Fruit fly (Drosophila melanogaster) whole organism, wandering third instar larva: ENCODE data around the gene TfIIFbeta.
A peak's percentile ranks its signal among the peaks of the same experiment; 100 is the strongest.

Experiments
- Abd-B ChIP-seq: fragments of >200 bp; optimal IDR thresholded peaks from 2 replicates; lab custom pipeline; 2017; ENCODE audit warnings: missing biosample characterization, missing genetic modification characterization
- CG32264 ChIP-seq: fragments of 200-800 bp; sonication (Bioruptor generic); optimal IDR thresholded peaks from 2 replicates; lab custom pipeline; 2016; ENCODE audit warnings: missing biosample characterization, missing genetic modification characterization
- CG9705 ChIP-seq: fragments of 200-800 bp; sonication (Bioruptor generic); optimal IDR thresholded peaks from 2 replicates; lab custom pipeline; 2018; ENCODE audit warnings: missing biosample characterization, mild to moderate bottlenecking, missing genetic modification characterization
- CrebA ChIP-seq: fragments of 200-800 bp; sonication (Bioruptor generic); optimal IDR thresholded peaks from 2 replicates; lab custom pipeline; 2016; ENCODE audit warnings: missing biosample characterization, mild to moderate bottlenecking, missing genetic modification characterization, borderline replicate concordance
- Dfd ChIP-seq: fragments of >200 bp; optimal IDR thresholded peaks from 2 replicates; lab custom pipeline; 2017; ENCODE audit warnings: missing biosample characterization, missing genetic modification characterization
- Dif ChIP-seq: fragments of 200-275, 200-300 bp; sonication (Bioruptor generic); optimal IDR thresholded peaks from 2 replicates; lab custom pipeline; 2018; ENCODE audit warnings: missing biosample characterization, missing genetic modification characterization; ENCODE audit not compliant: partially characterized antibody
- GATAd ChIP-seq: sonication (Bioruptor generic); optimal IDR thresholded peaks from 2 replicates; lab custom pipeline; 2016; ENCODE audit warnings: missing biosample characterization, missing genetic modification characterization
- HLH106 ChIP-seq: fragments of 200-800 bp; optimal IDR thresholded peaks from 3 replicates; lab custom pipeline; 2019; ENCODE audit warnings: missing biosample characterization, mild to moderate bottlenecking, missing genetic modification characterization, moderate library complexity
- Hnf4 ChIP-seq: fragments of 200-800 bp; sonication (Bioruptor generic); optimal IDR thresholded peaks from 2 replicates; lab custom pipeline; 2016; ENCODE audit warnings: missing biosample characterization, mild to moderate bottlenecking, missing genetic modification characterization
- Hr78 ChIP-seq: fragments of >200 bp; optimal IDR thresholded peaks from 2 replicates; lab custom pipeline; 2017; ENCODE audit warnings: missing biosample characterization, missing genetic modification characterization
- Hr83 ChIP-seq: fragments of 200-300 bp; sonication (Bioruptor generic); optimal IDR thresholded peaks from 2 replicates; lab custom pipeline; 2016; ENCODE audit warnings: missing biosample characterization, mild to moderate bottlenecking, missing genetic modification characterization, moderate library complexity; ENCODE audit not compliant: poor library complexity, severe bottlenecking
- Mio ChIP-seq: sonication (Bioruptor generic); optimal IDR thresholded peaks from 2 replicates; lab custom pipeline; 2016; ENCODE audit warnings: missing biosample characterization, missing genetic modification characterization
- Myc ChIP-seq: fragments of >200 bp; optimal IDR thresholded peaks from 2 replicates; lab custom pipeline; 2017
- N ChIP-seq: fragments of >200 bp; optimal IDR thresholded peaks from 2 replicates; lab custom pipeline; 2018; ENCODE audit warnings: missing biosample characterization, missing external identifiers, missing genetic modification characterization
- OdsH ChIP-seq: fragments of 200-800 bp; sonication (Bioruptor generic); optimal IDR thresholded peaks from 2 replicates; lab custom pipeline; 2016; ENCODE audit warnings: missing biosample characterization, mild to moderate bottlenecking, missing genetic modification characterization
- Sp1 ChIP-seq: fragments of 200-800 bp; sonication (Bioruptor generic); optimal IDR thresholded peaks from 3 replicates; lab custom pipeline; 2019; ENCODE audit warnings: missing biosample characterization, mild to moderate bottlenecking, missing genetic modification characterization, moderate library complexity
- Vsx2 ChIP-seq: fragments of 200-300, 225-300 bp; sonication (Bioruptor generic); optimal IDR thresholded peaks from 2 replicates; lab custom pipeline; 2018; ENCODE audit warnings: missing biosample characterization, missing genetic modification characterization; ENCODE audit not compliant: partially characterized antibody
- brk ChIP-seq: fragments of 200-800 bp; sonication (Bioruptor generic); optimal IDR thresholded peaks from 2 replicates; lab custom pipeline; 2016; ENCODE audit warnings: missing biosample characterization, mild to moderate bottlenecking, missing genetic modification characterization
- dmrt93B ChIP-seq: fragments of 200-800 bp; sonication (Bioruptor generic); optimal IDR thresholded peaks from 2 replicates; lab custom pipeline; 2018; ENCODE audit warnings: missing biosample characterization, mild to moderate bottlenecking, missing genetic modification characterization
- dsf ChIP-seq: sonication (Bioruptor generic); optimal IDR thresholded peaks from 2 replicates; lab custom pipeline; 2016; ENCODE audit warnings: missing biosample characterization, missing genetic modification characterization, borderline replicate concordance
- ey ChIP-seq: fragments of 200-800 bp; sonication (Bioruptor generic); optimal IDR thresholded peaks from 2 replicates; lab custom pipeline; 2016; ENCODE audit warnings: missing biosample characterization, missing genetic modification characterization
- foxo ChIP-seq, 2 experiments: fragments of 200-800 bp; sonication (Bioruptor generic); optimal IDR thresholded peaks; 2 replicates in 1 of 2; 3 replicates in 1 of 2; lab custom pipeline; 2016 to 2017; ENCODE audit warnings: missing biosample characterization in 2 of 2, missing genetic modification characterization in 2 of 2
- fru ChIP-seq: fragments of 200-800 bp; sonication (Bioruptor generic); optimal IDR thresholded peaks from 3 replicates; lab custom pipeline; 2016; ENCODE audit warnings: missing biosample characterization, mild to moderate bottlenecking, missing genetic modification characterization
- h ChIP-seq: fragments of 200-800 bp; sonication (Bioruptor generic); optimal IDR thresholded peaks from 3 replicates; lab custom pipeline; 2016; ENCODE audit warnings: missing biosample characterization, mild to moderate bottlenecking, missing genetic modification characterization
- pan ChIP-seq: fragments of >200 bp; optimal IDR thresholded peaks from 2 replicates; lab custom pipeline; 2017
- sage ChIP-seq: fragments of 200-800 bp; sonication (Bioruptor generic); optimal IDR thresholded peaks from 2 replicates; lab custom pipeline; 2016; ENCODE audit warnings: missing biosample characterization, mild to moderate bottlenecking, missing genetic modification characterization
- tai ChIP-seq: sonication (Bioruptor generic); optimal IDR thresholded peaks from 2 replicates; lab custom pipeline; 2016; ENCODE audit warnings: missing biosample characterization, missing genetic modification characterization
- usp ChIP-seq: fragments of >200 bp; optimal IDR thresholded peaks from 2 replicates; lab custom pipeline; 2017; ENCODE audit warnings: missing biosample characterization, missing genetic modification characterization
- woc ChIP-seq: sonication (Bioruptor generic); optimal IDR thresholded peaks from 2 replicates; lab custom pipeline; 2016; ENCODE audit warnings: missing biosample characterization, mild to moderate bottlenecking, missing genetic modification characterization

TfIIFbeta gene

dm6 chr3R:10760966-10761855 is 6.4 kb downstream of the TfIIFbeta start, which contains the start of the genes MED7 and Cap-H2 (continued):
- TF ChIP-seq N (GFP tag; lab: Kevin White, UChicago) (no peak), usp (GFP tag; lab: Kevin White, UChicago) (no peak), foxo (GFP tag; optimal IDR thresholded peaks at IDR 0.05; lab: Kevin White, UChicago) (peak in 1 of 2 experiments; percentile 84), dmrt93B (GFP tag; lab: Kevin White, UChicago) (peak; percentile 57), pan (no peak), CG9705 (GFP tag; lab: Kevin White, UChicago) (peak; percentile 52), Mio (GFP tag; lab: Kevin White, UChicago) (no peak), CG32264 (GFP tag; lab: Kevin White, UChicago) (peak; percentile 43), dsf (GFP tag; lab: Kevin White, UChicago) (peak; percentile 68), brk (peak; percentile 89), Hr83 (peak; percentile 55), Myc (peak; percentile 4), sage (GFP tag; lab: Kevin White, UChicago) (peak; percentile 74), Hnf4 (GFP tag; lab: Kevin White, UChicago) (peak; percentile 86), GATAd (GFP tag; lab: Kevin White, UChicago) (peak; percentile 4), Hr78 (GFP tag; lab: Kevin White, UChicago) (no peak)

DNA sequence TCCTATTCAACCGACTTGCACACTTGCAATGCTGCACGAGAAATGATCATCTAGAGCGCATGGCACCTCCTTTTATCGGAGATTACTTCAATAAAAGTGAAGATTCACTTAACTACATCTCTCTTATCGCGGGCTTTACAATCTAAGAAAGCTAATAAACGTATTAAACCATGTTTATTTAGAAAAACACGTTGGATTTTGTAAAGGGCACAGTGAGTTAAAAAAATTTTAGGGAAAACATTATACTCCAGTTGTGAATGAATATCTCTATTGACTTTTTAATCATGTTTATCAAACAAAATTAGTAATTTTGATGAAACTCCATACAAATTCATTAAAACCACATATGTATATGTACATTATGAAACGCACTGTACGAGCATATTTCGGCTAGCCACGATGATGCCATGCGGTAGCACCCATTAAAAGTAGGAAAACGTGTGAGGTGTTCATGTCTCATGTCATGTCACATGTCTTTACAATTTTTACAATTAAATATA is 8.2 kb downstream of the TfIIFbeta start, which contains the start of gene CG31272:
Gene CG31272 (minus strand): TSS at position 51 of the 500 bp plus-strand sequence.
- TF ChIP-seq CrebA (GFP tag; lab: Kevin White, UChicago), result no peak
- TF ChIP-seq h, result no peak
- no peak for TF ChIP-seq foxo (GFP tag; optimal IDR thresholded peaks at IDR 0.05; lab: Kevin White, UChicago)
- no peak for TF ChIP-seq fru (GFP tag; lab: Kevin White, UChicago)
- no peak for TF ChIP-seq Mio (GFP tag; lab: Kevin White, UChicago)
- TF ChIP-seq CG9705 (GFP tag; lab: Kevin White, UChicago), result no peak
- TF ChIP-seq ey (GFP tag; lab: Kevin White, UChicago), result no peak
- TF ChIP-seq HLH106 (tag; lab: Kevin White, UChicago), result no peak
- no peak for TF ChIP-seq Hnf4 (GFP tag; lab: Kevin White, UChicago)
- no peak for TF ChIP-seq N (GFP tag; lab: Kevin White, UChicago)
- no peak for TF ChIP-seq Vsx2 (GFP tag; lab: Kevin White, UChicago)

- no peak for TF ChIP-seq h
- TF ChIP-seq dsf (GFP tag; lab: Kevin White, UChicago), result no peak
- TF ChIP-seq brk, result no peak
- no peak for TF ChIP-seq fru (GFP tag; lab: Kevin White, UChicago)
- no peak for TF ChIP-seq Hr83
- TF ChIP-seq Dif, result no peak
- no peak for TF ChIP-seq OdsH (GFP tag; lab: Kevin White, UChicago)
- no peak for TF ChIP-seq Dfd (GFP tag; lab: Kevin White, UChicago)
- TF ChIP-seq N (GFP tag; lab: Kevin White, UChicago), result no peak
These were observed 12.1 kb downstream of the TfIIFbeta start, which contains the start of gene CG14691 for dm6 chr3R:10755534-10755933. Gene CG14691, minus strand, starts transcription at chr3R:10755634.

DNA sequence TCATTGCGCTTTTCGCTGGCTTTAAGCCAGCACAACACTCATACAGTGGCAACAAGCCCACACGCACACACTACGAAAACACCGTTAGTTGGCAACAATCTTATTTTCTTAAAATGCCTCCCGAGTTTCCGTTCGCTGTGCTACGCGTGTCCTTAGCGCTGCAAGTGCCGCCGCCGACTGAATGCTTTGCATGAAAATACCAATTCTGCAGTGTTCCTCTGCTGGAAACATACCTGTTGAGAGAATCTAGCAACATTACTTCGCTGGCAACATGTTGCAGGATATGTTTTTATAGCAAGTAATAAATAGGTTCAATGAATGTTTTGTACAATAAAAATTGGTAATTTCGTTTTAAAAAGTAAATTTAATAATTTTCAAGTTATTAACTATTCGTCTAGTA is 16.5 kb downstream of the TfIIFbeta start, which contains the start of gene TkR86C:
Gene TkR86C (minus strand): TSS at position 168 of the 400 bp plus-strand sequence.
- TF ChIP-seq Hr78 (GFP tag; lab: Kevin White, UChicago) (no peak), OdsH (GFP tag; lab: Kevin White, UChicago) (no peak), brk (no peak), CrebA (GFP tag; lab: Kevin White, UChicago) (no peak), woc (GFP tag; lab: Kevin White, UChicago) (no peak), dmrt93B (GFP tag; lab: Kevin White, UChicago) (no peak), N (GFP tag; lab: Kevin White, UChicago) (no peak), ey (GFP tag; lab: Kevin White, UChicago) (no peak), Abd-B (GFP tag; lab: Kevin White, UChicago) (no peak), CG32264 (GFP tag; lab: Kevin White, UChicago) (no peak), dsf (GFP tag; lab: Kevin White, UChicago) (no peak), pan (no peak), foxo (GFP tag; optimal IDR thresholded peaks at IDR 0.05; lab: Kevin White, UChicago) (no peak), tai (GFP tag; lab: Kevin White, UChicago) (no peak), Mio (GFP tag; lab: Kevin White, UChicago) (no peak), Dfd (GFP tag; lab: Kevin White, UChicago) (no peak), sage (GFP tag; lab: Kevin White, UChicago) (no peak), Sp1 (GFP tag; lab: Kevin White, UChicago) (no peak)
